Fruit fly (Drosophila melanogaster) whole organism, pupa: ENCODE results near the gene CG33172.

Experiments
- CG10348 ChIP-seq: fragments of 200-800 bp; sonication (Bioruptor generic); IDR thresholded peaks from 2 replicates; pipeline ENCODE4 v1.3.6; 2022; ENCODE audit warnings: missing biosample characterization, missing genetic modification characterization
- CG12605 ChIP-seq: fragments of 200-800 bp; sonication (Bioruptor generic); IDR thresholded peaks from 2 replicates; pipeline ENCODE4 v1.3.6; 2022; ENCODE audit warnings: missing biosample characterization, missing genetic modification characterization
- CG13204 ChIP-seq: fragments of 200-800 bp; sonication (Bioruptor generic); optimal IDR thresholded peaks from 2 replicates; lab custom pipeline; 2018; ENCODE audit warnings: missing biosample characterization, mild to moderate bottlenecking, missing genetic modification characterization, moderate library complexity
- CG14655 ChIP-seq: fragments of 200-800 bp; sonication (Bioruptor generic); optimal IDR thresholded peaks from 3 replicates; lab custom pipeline; 2017; ENCODE audit warnings: mild to moderate bottlenecking, missing biosample characterization, missing genetic modification reagents, missing genetic modification characterization
- CG15710 ChIP-seq: fragments of 200-800 bp; sonication (Bioruptor generic); optimal IDR thresholded peaks from 2 replicates; lab custom pipeline; 2018; ENCODE audit warnings: missing biosample characterization, mild to moderate bottlenecking, missing genetic modification characterization, moderate library complexity
- CG17806 ChIP-seq: fragments of 200-800 bp; sonication (Bioruptor generic); optimal IDR thresholded peaks from 2 replicates; lab custom pipeline; 2018; ENCODE audit warnings: missing biosample characterization, mild to moderate bottlenecking, missing genetic modification characterization, moderate library complexity
- CG32121 ChIP-seq: fragments of 200-800 bp; sonication (Bioruptor generic); IDR thresholded peaks from 2 replicates; pipeline ENCODE4 v1.3.6; 2022; ENCODE audit warnings: missing biosample characterization, missing genetic modification characterization
- CG34367 ChIP-seq: fragments of 200-800 bp; sonication (Bioruptor generic); optimal IDR thresholded peaks from 2 replicates; lab custom pipeline; 2018; ENCODE audit warnings: missing biosample characterization, mild to moderate bottlenecking, missing genetic modification characterization
- CG4496 ChIP-seq: fragments of 200-800 bp; sonication (Bioruptor generic); IDR thresholded peaks from 3 replicates; pipeline ENCODE4 v1.3.6; 2022; ENCODE audit warnings: missing biosample characterization, missing genetic modification characterization
- CG8159 ChIP-seq: fragments of 200-800 bp; sonication (Bioruptor generic); optimal IDR thresholded peaks from 3 replicates; lab custom pipeline; 2018; ENCODE audit warnings: missing biosample characterization, mild to moderate bottlenecking, missing genetic modification characterization, moderate library complexity
- CG8301 ChIP-seq: fragments of 200-800 bp; sonication (Bioruptor generic); optimal IDR thresholded peaks from 2 replicates; lab custom pipeline; 2018; ENCODE audit warnings: missing biosample characterization, mild to moderate bottlenecking, missing genetic modification characterization
- CG9948 ChIP-seq: fragments of 200-800 bp; sonication (Bioruptor generic); optimal IDR thresholded peaks from 2 replicates; lab custom pipeline; 2018; ENCODE audit warnings: missing biosample characterization, mild to moderate bottlenecking, missing genetic modification characterization, moderate library complexity
- D1 ChIP-seq: fragments of 200-800 bp; sonication (Bioruptor generic); optimal IDR thresholded peaks from 2 replicates; lab custom pipeline; 2018; ENCODE audit warnings: missing biosample characterization, mild to moderate bottlenecking, missing genetic modification characterization, moderate library complexity
- EcR ChIP-seq: fragments of 200-800 bp; sonication (Bioruptor generic); optimal IDR thresholded peaks from 3 replicates; lab custom pipeline; 2019; ENCODE audit warnings: missing biosample characterization, missing genetic modification characterization, mild to moderate bottlenecking, moderate library complexity, missing genetic modification reagents
- Ets98B ChIP-seq: fragments of 200-800 bp; sonication (Bioruptor generic); IDR thresholded peaks from 2 replicates; pipeline ENCODE4 v1.3.6; 2022; ENCODE audit warnings: missing biosample characterization, missing genetic modification characterization
- Pif1A ChIP-seq: fragments of 200-800 bp; sonication (Bioruptor generic); optimal IDR thresholded peaks from 3 replicates; lab custom pipeline; 2016; ENCODE audit warnings: missing biosample characterization, missing genetic modification characterization
- Pif1B ChIP-seq: fragments of 200-800 bp; sonication (Bioruptor generic); optimal IDR thresholded peaks from 3 replicates; lab custom pipeline; 2016; ENCODE audit warnings: missing biosample characterization, missing genetic modification characterization
- Snoo ChIP-seq: fragments of 200-800 bp; sonication (Bioruptor generic); optimal IDR thresholded peaks from 3 replicates; lab custom pipeline; 2017; ENCODE audit warnings: missing biosample characterization, mild to moderate bottlenecking, missing genetic modification characterization, inconsistent platforms
- fd96Ca ChIP-seq: fragments of 200-800 bp; sonication (Bioruptor generic); IDR thresholded peaks from 3 replicates; pipeline ENCODE4 v1.3.6; 2022; ENCODE audit warnings: missing biosample characterization, missing genetic modification characterization
- gl ChIP-seq: fragments of 200-800 bp; sonication (Bioruptor generic); optimal IDR thresholded peaks from 2 replicates; lab custom pipeline; 2018; ENCODE audit warnings: missing biosample characterization, mild to moderate bottlenecking, missing genetic modification characterization
- rn ChIP-seq: fragments of 200-800 bp; sonication (Bioruptor generic); IDR thresholded peaks from 2 replicates; pipeline ENCODE4 v1.3.6; 2022; ENCODE audit warnings: missing biosample characterization, missing genetic modification characterization

The CG33172 gene

DNA sequence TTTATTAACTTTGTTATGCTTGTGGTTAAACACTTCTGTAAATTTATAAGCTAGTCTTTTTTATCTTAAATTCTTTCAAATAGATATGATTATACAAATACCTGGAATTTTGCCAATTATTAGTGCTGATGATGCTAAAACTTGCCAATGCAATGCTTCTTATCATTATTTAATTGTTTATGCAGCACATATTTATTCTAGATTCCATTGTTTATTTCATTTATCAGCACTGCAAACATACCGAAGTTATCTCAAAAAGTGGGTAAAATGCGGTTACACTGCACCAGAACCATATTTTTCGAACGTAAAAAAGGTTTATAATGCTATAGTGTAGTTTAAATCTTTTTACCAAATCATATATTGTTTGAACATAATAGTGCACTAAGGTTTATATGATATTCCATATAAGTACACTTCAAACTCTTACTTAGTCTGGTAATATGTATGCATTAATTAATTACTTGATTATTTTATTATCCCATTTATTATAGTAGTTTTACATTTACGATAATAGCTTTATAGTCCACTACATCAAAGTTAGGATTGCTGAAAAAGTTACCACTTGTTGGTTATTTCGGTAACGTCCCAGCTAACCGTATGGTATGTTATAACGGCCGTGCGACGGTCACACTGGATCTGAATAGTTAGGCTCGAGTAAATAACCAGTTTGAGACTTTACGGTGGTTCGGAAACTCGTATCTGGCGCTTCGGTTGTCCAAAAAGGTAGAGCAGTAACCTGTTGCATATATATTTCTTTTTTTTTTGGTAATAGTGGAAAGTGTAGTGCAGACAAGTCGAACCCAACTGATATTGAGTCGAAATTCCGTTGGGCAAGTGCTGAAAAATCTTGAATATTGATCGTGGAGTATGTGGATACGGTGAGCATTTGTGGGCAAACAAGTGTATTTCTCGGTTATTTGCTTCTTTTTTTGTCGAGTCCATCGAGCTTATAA lies 19.0 kb downstream of the CG33172 start, which contains the start of gene Rhp:
Rhp (plus strand) TSS at position 663 of the 953 bp plus-strand sequence.
- TF ChIP-seq CG9948 (tag; lab: Kevin White, UChicago) (peak; percentile 35), CG15710 (tag; lab: Kevin White, UChicago) (peak; percentile 60), gl (tag; lab: Kevin White, UChicago) (peak; percentile 79), CG17806 (peak; percentile 58), CG13204 (no peak), CG34367 (tag; lab: Kevin White, UChicago) (peak; percentile 59), CG32121 (peak; percentile 19; the same call in 1 of the 2 replicates), Ets98B (peak; percentile 30; the same call in 1 of the 2 replicates), CG4496 (GFP tag; lab: Robert Waterston, UW) (peak; percentile 59; the same call in 2 of the 3 replicates), EcR (peak; percentile 35), CG12605 (GFP tag; lab: Robert Waterston, UW) (no peak; the same call in 1 of the 2 replicates), CG14655 (GFP tag; lab: Kevin White, UChicago) (no peak), Snoo (tag; lab: Kevin White, UChicago) (peak; percentile 55)

- TF ChIP-seq CG4496 (GFP tag; lab: Robert Waterston, UW) = peak; percentile 55; the same call in 2 of the 3 replicates
- TF ChIP-seq CG32121 = 0 out of 2 replicates have a peak, but pooled peaks have one; percentile 15
- TF ChIP-seq CG12605 (GFP tag; lab: Robert Waterston, UW) = 0 out of 2 replicates have a peak, but pooled peaks have one; percentile 6
- 0 out of 2 replicates have a peak, but pooled peaks have one; percentile 14 for TF ChIP-seq Ets98B
These were observed 26.5 kb downstream of the CG33172 start, which contains the start of gene sordd1 for dm6 chrX:15795951-15796443. Gene sordd1, minus strand, starts transcription at chrX:15796028.

DNA sequence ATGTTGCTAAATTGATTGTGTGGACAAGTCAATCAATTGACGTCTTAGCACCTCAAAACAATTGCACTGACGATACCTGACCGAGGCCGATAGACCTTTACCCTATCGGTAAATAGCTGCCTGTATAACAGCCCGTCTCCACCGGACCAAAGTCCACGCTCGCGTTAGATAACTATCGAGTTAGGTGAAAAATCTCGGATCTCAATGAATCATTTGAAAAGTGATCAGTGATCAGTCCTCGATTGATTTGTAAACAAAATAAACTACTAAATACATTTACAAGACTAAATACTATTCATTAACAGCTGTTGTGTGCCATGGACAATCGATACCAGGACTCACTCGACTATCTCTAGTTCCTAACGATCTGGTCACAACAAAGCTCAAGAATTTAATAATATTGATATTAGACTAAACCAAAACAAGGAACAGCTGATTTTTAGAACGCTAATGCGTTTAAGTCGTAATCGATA lies 29.7 kb downstream of the CG33172 start, which contains the start of the genes sordd2 and CG15602:
sordd2 (minus strand) TSS at position 78 of the 473 bp plus-strand sequence.
CG15602 (plus strand) TSS at position 342 of the 473 bp plus-strand sequence.
- TF ChIP-seq CG4496 (GFP tag; lab: Robert Waterston, UW) = peak; percentile 52; the same call in 2 of the 3 replicates

DNA sequence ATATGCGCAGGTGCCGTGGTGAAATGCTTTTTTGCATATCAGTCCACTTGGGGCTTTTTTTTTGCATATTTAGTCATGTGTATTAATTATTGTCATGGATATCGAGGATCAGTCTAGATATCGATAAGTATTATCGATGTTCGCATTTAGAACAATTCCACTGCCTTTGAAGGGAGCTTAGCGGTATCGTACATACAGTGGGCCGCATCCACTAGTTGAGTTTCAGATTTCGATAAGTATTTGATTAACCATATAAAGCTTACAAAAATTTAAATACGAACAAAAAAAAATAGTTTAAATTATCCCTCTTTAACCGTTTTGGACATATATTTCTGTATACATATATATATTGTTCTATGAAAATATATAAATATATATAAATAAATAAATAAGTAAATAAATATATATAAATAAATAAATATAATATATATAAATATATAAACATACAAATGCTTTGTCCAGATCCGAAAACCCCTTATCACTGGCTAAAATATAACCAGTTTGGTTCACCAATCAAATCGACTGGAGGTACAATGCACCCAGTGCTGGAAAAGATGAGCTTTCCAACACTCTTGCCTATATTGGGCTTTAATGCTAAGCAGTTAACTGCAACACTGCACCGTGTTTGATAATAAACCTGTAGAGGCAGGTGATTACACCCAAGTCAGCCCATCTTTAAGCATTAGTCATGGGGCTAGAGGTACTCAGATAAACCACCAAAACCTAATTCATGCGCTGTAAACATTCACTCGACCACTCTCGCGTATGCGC lies 33.6 kb downstream of the CG33172 start:
- no peak for TF ChIP-seq Pif1A
- no peak for TF ChIP-seq CG13204
- no peak for TF ChIP-seq CG32121
- TF ChIP-seq CG34367 (tag; lab: Kevin White, UChicago) = peak; percentile 0
- peak; percentile 22 for TF ChIP-seq CG8159
- TF ChIP-seq CG15710 (tag; lab: Kevin White, UChicago) = peak; percentile 3
- TF ChIP-seq CG9948 (tag; lab: Kevin White, UChicago) = peak; percentile 21
- TF ChIP-seq CG4496 (GFP tag; lab: Robert Waterston, UW) = 0 out of 3 replicates have a peak, but pooled peaks have one; percentile 32
- peak; percentile 22 for TF ChIP-seq CG17806

DNA sequence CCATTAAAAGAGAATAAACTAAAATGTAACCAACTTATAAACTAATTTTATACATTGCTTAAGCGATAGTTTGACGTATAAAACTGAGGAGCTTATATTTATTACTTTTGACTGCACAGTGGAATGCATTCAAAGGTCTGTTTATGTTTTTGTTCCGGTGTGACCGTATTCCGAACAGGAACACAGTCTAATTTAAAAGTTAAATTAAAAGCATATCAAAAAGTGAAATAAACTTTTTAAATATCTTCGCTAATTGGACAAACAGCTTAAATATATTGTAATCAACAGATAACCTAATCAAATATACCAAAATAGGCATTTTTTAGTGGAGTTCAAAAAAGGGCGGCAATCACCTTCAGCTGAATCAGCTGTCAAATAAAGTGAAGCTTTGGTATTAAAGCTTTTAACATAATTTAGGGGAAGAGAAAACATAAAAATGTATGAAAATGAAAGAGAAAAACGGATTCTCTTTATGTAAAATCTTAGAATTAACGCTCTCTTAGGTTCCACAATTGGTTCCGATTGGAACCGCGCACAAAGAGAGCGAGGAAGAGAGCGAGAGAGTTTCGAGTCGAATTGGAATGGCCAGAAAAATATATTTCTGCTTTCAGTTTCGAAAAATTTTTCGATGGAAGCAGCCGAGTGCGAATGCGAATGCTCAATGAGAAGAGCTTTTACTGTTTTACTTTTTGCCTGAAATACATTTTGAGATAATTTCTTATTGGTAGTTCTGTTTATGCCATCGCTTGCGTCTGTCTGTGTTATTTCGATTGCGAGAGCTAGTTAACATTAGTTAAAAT lies 34.5 kb downstream of the CG33172 start, which contains the start of the genes PGRP-LE and sd:
PGRP-LE (minus strand) TSS at position 117 of the 800 bp plus-strand sequence.
sd (plus strand) TSS at position 607 of the 800 bp plus-strand sequence.
- TF ChIP-seq CG13204 (no peak), rn (no peak), D1 (tag; lab: Kevin White, UChicago) (no peak), fd96Ca (GFP tag; lab: Robert Waterston, UW) (no peak), CG8301 (tag; lab: Kevin White, UChicago) (no peak), Snoo (tag; lab: Kevin White, UChicago) (no peak), Ets98B (peak; percentile 54; the same call in 1 of the 2 replicates), CG4496 (GFP tag; lab: Robert Waterston, UW) (no peak), CG9948 (tag; lab: Kevin White, UChicago) (no peak)
- TF ChIP-seq, all 21 proteins: peak for 1

- TF ChIP-seq CG8301 (tag; lab: Kevin White, UChicago) (peak; percentile 18), D1 (tag; lab: Kevin White, UChicago) (no peak), rn (no peak), EcR (no peak), CG34367 (tag; lab: Kevin White, UChicago) (no peak), CG15710 (tag; lab: Kevin White, UChicago) (peak; percentile 17), CG9948 (tag; lab: Kevin White, UChicago) (peak; percentile 18), CG8159 (peak; percentile 26), gl (tag; lab: Kevin White, UChicago) (no peak), CG17806 (peak; percentile 22), fd96Ca (GFP tag; lab: Robert Waterston, UW) (0 out of 3 replicates have a peak, but pooled peaks have one; percentile 47), CG4496 (GFP tag; lab: Robert Waterston, UW) (peak; percentile 65; the same call in 1 of the 3 replicates), Pif1B (GFP tag; lab: Kevin White, UChicago) (no peak), CG13204 (no peak), CG32121 (no peak), Ets98B (peak; percentile 38; the same call in 1 of the 2 replicates), Pif1A (peak; percentile 3), CG12605 (GFP tag; lab: Robert Waterston, UW) (0 out of 2 replicates have a peak, but pooled peaks have one; percentile 18), Snoo (tag; lab: Kevin White, UChicago) (no peak), CG10348 (GFP tag; lab: Robert Waterston, UW) (no peak), CG14655 (GFP tag; lab: Kevin White, UChicago) (peak; percentile 48)
These were observed 35.3 kb downstream of the CG33172 start for dm6 chrX:15804790-15805189.
